Worm (Caenorhabditis elegans) whole organism, L2 larva: ENCODE results near the gene Y38F1A.2.

ENCODE experiments used
- C34F6.9 ChIP-seq: fragments of 150-350 bp; optimal IDR thresholded peaks from 2 replicates; lab custom pipeline; 2014; ENCODE audit warnings: missing biosample characterization, missing genetic modification characterization
- F13H6.1 ChIP-seq: sonication (generic microtip); optimal IDR thresholded peaks from 2 replicates; lab custom pipeline; 2016; ENCODE audit warnings: missing genetic modification characterization, missing compliant biosample characterization
- R02D3.7 ChIP-seq: fragments of 150-350 bp; optimal IDR thresholded peaks from 2 replicates; lab custom pipeline; 2014; ENCODE audit warnings: missing biosample characterization, missing genetic modification characterization
- Y55F3AM.14 ChIP-seq: fragments of 200-800 bp; sonication (Bioruptor generic); optimal IDR thresholded peaks from 2 replicates; lab custom pipeline; 2018; ENCODE audit warnings: mild to moderate bottlenecking, missing genetic modification characterization, missing compliant biosample characterization
- ZK546.5 ChIP-seq: sonication (generic microtip); optimal IDR thresholded peaks from 2 replicates; lab custom pipeline; 2017; ENCODE audit warnings: missing biosample characterization, missing genetic modification characterization
- alr-1 ChIP-seq: fragments of 150-350 bp; optimal IDR thresholded peaks from 2 replicates; lab custom pipeline; 2014; ENCODE audit warnings: missing biosample characterization, missing genetic modification characterization
- aly-2 ChIP-seq: fragments of 150-350 bp; optimal IDR thresholded peaks from 2 replicates; lab custom pipeline; 2014; ENCODE audit warnings: missing biosample characterization, missing genetic modification characterization
- ama-1 ChIP-seq: fragments of 150-350 bp; optimal IDR thresholded peaks from 2 replicates; lab custom pipeline; 2018; ENCODE audit warnings: inconsistent platforms
- blmp-1 ChIP-seq: sonication (generic microtip); optimal IDR thresholded peaks from 2 replicates; lab custom pipeline; 2017; ENCODE audit warnings: missing genetic modification characterization, mild to moderate bottlenecking, missing compliant biosample characterization, antibody characterized with exemption, moderate library complexity; ENCODE audit not compliant: insufficient read depth
- ceh-16 ChIP-seq: fragments of 150-350 bp; optimal IDR thresholded peaks from 2 replicates; lab custom pipeline; 2014; ENCODE audit warnings: missing biosample characterization, missing genetic modification characterization
- ceh-82 ChIP-seq: fragments of 150-350 bp; optimal IDR thresholded peaks from 2 replicates; lab custom pipeline; 2014; ENCODE audit warnings: missing biosample characterization, missing genetic modification characterization
- crh-2 ChIP-seq: sonication (generic microtip); optimal IDR thresholded peaks from 2 replicates; lab custom pipeline; 2017; ENCODE audit warnings: missing biosample characterization, missing genetic modification characterization
- dmd-4 ChIP-seq: sonication (generic microtip); optimal IDR thresholded peaks from 2 replicates; lab custom pipeline; 2017; ENCODE audit warnings: missing biosample characterization, missing genetic modification characterization
- egl-27 ChIP-seq: sonication (generic microtip); optimal IDR thresholded peaks from 3 replicates; lab custom pipeline; 2017; ENCODE audit warnings: missing biosample characterization, missing genetic modification reagents, missing genetic modification characterization
- elt-1 ChIP-seq: fragments of 150-350 bp; optimal IDR thresholded peaks from 2 replicates; lab custom pipeline; 2014; ENCODE audit warnings: missing biosample characterization, missing genetic modification characterization
- elt-3 ChIP-seq: sonication (generic microtip); optimal IDR thresholded peaks from 2 replicates; lab custom pipeline; 2017; ENCODE audit warnings: missing biosample characterization, missing genetic modification characterization
- fos-1 ChIP-seq: fragments of 150-350 bp; optimal IDR thresholded peaks from 2 replicates; lab custom pipeline; 2014; ENCODE audit warnings: missing biosample characterization, missing genetic modification characterization
- gmeb-1 ChIP-seq: fragments of 150-350 bp; optimal IDR thresholded peaks from 2 replicates; lab custom pipeline; 2014; ENCODE audit warnings: missing biosample characterization, missing genetic modification characterization
- lin-11 ChIP-seq: fragments of 150-350 bp; sonication (generic microtip); optimal IDR thresholded peaks from 2 replicates; lab custom pipeline; 2014; ENCODE audit warnings: missing biosample characterization, missing genetic modification characterization, inconsistent platforms, mixed read lengths
- lin-13 ChIP-seq: fragments of 150-350 bp; optimal IDR thresholded peaks from 2 replicates; lab custom pipeline; 2014; ENCODE audit warnings: missing biosample characterization, missing genetic modification reagents, missing genetic modification characterization
- lin-39 ChIP-seq: fragments of 150-350 bp; optimal IDR thresholded peaks from 2 replicates; lab custom pipeline; 2014; ENCODE audit warnings: missing biosample characterization, missing genetic modification reagents, missing genetic modification characterization
- lsy-2 ChIP-seq, 2 experiments: fragments of 150-350 bp in 1 of 2; sonication (generic microtip) in 1 of 2; optimal IDR thresholded peaks; 2 replicates each; lab custom pipeline; 2014 to 2017; ENCODE audit warnings: missing biosample characterization in 2 of 2, missing genetic modification characterization in 2 of 2
- mab-5 ChIP-seq: fragments of 150-350 bp; optimal IDR thresholded peaks from 2 replicates; lab custom pipeline; 2014; ENCODE audit warnings: missing biosample characterization, missing genetic modification characterization
- mbf-1 ChIP-seq: sonication (generic microtip); optimal IDR thresholded peaks from 2 replicates; lab custom pipeline; 2017; ENCODE audit warnings: missing biosample characterization, missing genetic modification characterization
- mdl-1 ChIP-seq, 2 experiments: fragments of 150-350 bp in 1 of 2; sonication (generic microtip) in 1 of 2; optimal IDR thresholded peaks; 2 replicates each; lab custom pipeline; 2017; ENCODE audit warnings: missing biosample characterization in 2 of 2, missing genetic modification characterization in 2 of 2
- nhr-10 ChIP-seq: sonication (generic microtip); optimal IDR thresholded peaks from 2 replicates; lab custom pipeline; 2017; ENCODE audit warnings: missing biosample characterization, missing genetic modification characterization
- nhr-11 ChIP-seq: fragments of 150-350 bp; optimal IDR thresholded peaks from 2 replicates; lab custom pipeline; 2014; ENCODE audit warnings: missing biosample characterization, missing genetic modification characterization
- nhr-12 ChIP-seq: fragments of 150-350 bp; optimal IDR thresholded peaks from 2 replicates; lab custom pipeline; 2014; ENCODE audit warnings: missing biosample characterization, missing genetic modification characterization
- nhr-21 ChIP-seq: fragments of 150-350 bp; optimal IDR thresholded peaks from 2 replicates; lab custom pipeline; 2014; ENCODE audit warnings: missing biosample characterization, missing genetic modification characterization
- nhr-23 ChIP-seq: fragments of 150-350 bp; optimal IDR thresholded peaks from 2 replicates; lab custom pipeline; 2014; ENCODE audit warnings: missing biosample characterization, missing genetic modification reagents, missing genetic modification characterization
- nhr-237 ChIP-seq: fragments of 150-350 bp; optimal IDR thresholded peaks from 2 replicates; lab custom pipeline; 2014; ENCODE audit warnings: missing biosample characterization, missing genetic modification characterization
- nhr-25 ChIP-seq: fragments of 150-350 bp; sonication (generic microtip); optimal IDR thresholded peaks from 3 replicates; lab custom pipeline; 2014; ENCODE audit warnings: missing biosample characterization, missing genetic modification characterization
- nhr-6 ChIP-seq: fragments of 150-350 bp; optimal IDR thresholded peaks from 2 replicates; lab custom pipeline; 2014; ENCODE audit warnings: missing biosample characterization, missing genetic modification characterization
- nhr-77 ChIP-seq: fragments of 150-350 bp; optimal IDR thresholded peaks from 2 replicates; lab custom pipeline; 2014; ENCODE audit warnings: missing biosample characterization, missing genetic modification characterization
- peb-1 ChIP-seq: fragments of 150-350 bp; optimal IDR thresholded peaks from 2 replicates; lab custom pipeline; 2014; ENCODE audit warnings: missing biosample characterization, missing genetic modification characterization
- sem-4 ChIP-seq: fragments of 150-350 bp; optimal IDR thresholded peaks from 2 replicates; lab custom pipeline; 2014; ENCODE audit warnings: missing biosample characterization, missing genetic modification reagents, missing genetic modification characterization
- skn-1 ChIP-seq: sonication (generic microtip); optimal IDR thresholded peaks from 2 replicates; lab custom pipeline; 2017; ENCODE audit warnings: missing biosample characterization, missing genetic modification characterization
- sma-3 ChIP-seq: sonication (generic microtip); optimal IDR thresholded peaks from 2 replicates; lab custom pipeline; 2016; ENCODE audit warnings: missing genetic modification reagents, missing genetic modification characterization, missing compliant biosample characterization
- sma-9 ChIP-seq, 2 experiments: fragments of 150-350 bp in 1 of 2; sonication (generic microtip) in 1 of 2; optimal IDR thresholded peaks; 2 replicates each; lab custom pipeline; 2014 to 2016; ENCODE audit warnings: missing genetic modification characterization in 2 of 2, mild to moderate bottlenecking in 1 of 2, missing biosample characterization in 1 of 2, missing compliant biosample characterization in 1 of 2, missing genetic modification reagents in 1 of 2, moderate library complexity in 1 of 2
- snpc-4 ChIP-seq: fragments of 150-350 bp; optimal IDR thresholded peaks from 2 replicates; lab custom pipeline; 2014; ENCODE audit warnings: missing biosample characterization, missing genetic modification characterization
- unc-39 ChIP-seq: fragments of 150-350 bp; optimal IDR thresholded peaks from 2 replicates; lab custom pipeline; 2014; ENCODE audit warnings: missing biosample characterization, missing genetic modification characterization
- unc-55 ChIP-seq: fragments of 150-350 bp; sonication (generic microtip); optimal IDR thresholded peaks from 3 replicates; lab custom pipeline; 2014; ENCODE audit warnings: missing biosample characterization, missing genetic modification reagents, missing genetic modification characterization
- unc-62 ChIP-seq: fragments of 150-350 bp; optimal IDR thresholded peaks from 2 replicates; lab custom pipeline; 2014; ENCODE audit warnings: missing biosample characterization, missing genetic modification reagents, missing genetic modification characterization
- zag-1 ChIP-seq: fragments of 150-350 bp; optimal IDR thresholded peaks from 2 replicates; lab custom pipeline; 2014; ENCODE audit warnings: missing biosample characterization, missing genetic modification characterization
- ztf-1 ChIP-seq: fragments of 200-800 bp; sonication (Bioruptor generic); conservative IDR thresholded peaks from 2 replicates; pipeline ENCODE4 v1.3.6; 2022; ENCODE audit warnings: missing genetic modification characterization, missing compliant biosample characterization
- ztf-11 ChIP-seq: sonication (generic microtip); optimal IDR thresholded peaks from 2 replicates; lab custom pipeline; 2017; ENCODE audit warnings: missing biosample characterization, missing genetic modification characterization
- ztf-4 ChIP-seq: fragments of 150-350 bp; optimal IDR thresholded peaks from 2 replicates; lab custom pipeline; 2014; ENCODE audit warnings: missing biosample characterization, missing genetic modification characterization

Y38F1A.2 gene

DNA sequence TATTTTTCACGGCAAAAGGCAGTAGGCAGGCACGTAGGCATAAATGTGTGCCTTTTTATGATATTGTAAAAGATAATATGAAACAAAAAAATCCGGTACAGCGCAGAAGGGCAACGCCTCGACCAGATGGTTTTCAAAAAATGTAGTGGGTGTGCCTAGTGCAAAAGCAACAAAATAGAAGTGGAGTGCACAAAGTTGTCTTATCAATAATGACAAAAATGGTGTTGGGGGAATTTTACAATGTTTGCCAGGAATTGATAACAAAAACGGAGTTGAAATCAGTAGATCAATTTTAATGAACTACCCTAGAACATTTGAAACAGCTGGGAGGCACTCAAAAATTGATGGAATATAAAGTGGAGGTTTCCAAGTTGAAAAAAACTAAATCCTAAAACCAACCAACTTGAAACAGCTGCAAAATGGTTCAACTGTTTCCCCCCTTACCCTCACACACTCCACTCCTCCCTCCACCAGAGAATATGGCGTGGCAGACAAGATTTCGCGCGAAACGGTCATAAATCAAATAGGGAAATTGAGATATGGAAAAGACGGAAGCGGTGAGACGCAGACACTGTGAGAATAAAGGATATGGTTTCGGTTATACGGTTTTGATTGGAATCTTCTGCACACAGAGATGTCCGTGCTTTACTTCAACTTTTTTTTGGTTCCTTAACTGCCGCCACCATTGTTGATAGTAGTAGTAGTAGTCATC, 49.6 kb downstream of the Y38F1A.2 start (continued):
- TF ChIP-seq skn-1 (tag; lab: Kevin White, UChicago) (no peak), lin-11 (tag; lab: Kevin White, UChicago) (no peak), nhr-237 (tag; lab: Kevin White, UChicago) (no peak), ceh-16 (tag; lab: Kevin White, UChicago) (peak; percentile 46), ztf-11 (tag; lab: Kevin White, UChicago) (no peak), egl-27 (tag; lab: Kevin White, UChicago) (no peak), nhr-23 (tag; lab: Kevin White, UChicago) (no peak), unc-39 (no peak), crh-2 (peak; percentile 38), F13H6.1 (no peak), sma-9 (GFP tag; optimal IDR thresholded peaks at IDR 0.05; lab: Kevin White, UChicago) (peak; percentile 38), sma-9 (tag; optimal IDR thresholded peaks at IDR 0.05; lab: Kevin White, UChicago) (no peak), nhr-77 (tag; lab: Kevin White, UChicago) (no peak)

- TF ChIP-seq crh-2 (no peak), lin-13 (no peak), sma-9 (GFP tag; optimal IDR thresholded peaks at IDR 0.05; lab: Kevin White, UChicago) (no peak), sma-9 (tag; optimal IDR thresholded peaks at IDR 0.05; lab: Kevin White, UChicago) (no peak)
Observed at ce11 chrII:13004872-13005252, 50.1 kb downstream of the Y38F1A.2 start.

ce11 chrII:13006283-13006682, 51.5 kb downstream of the Y38F1A.2 start:
- TF ChIP-seq egl-27 (tag; lab: Kevin White, UChicago): no peak
- TF ChIP-seq sem-4 (tag; lab: Kevin White, UChicago): no peak
- no peak for TF ChIP-seq aly-2
- TF ChIP-seq elt-1: no peak
- no peak for TF ChIP-seq peb-1 (tag; lab: Kevin White, UChicago)
- TF ChIP-seq mbf-1 (tag; lab: Kevin White, UChicago): no peak
- no peak for TF ChIP-seq zag-1 (tag; lab: Kevin White, UChicago)
- no peak for TF ChIP-seq lin-39 (tag; lab: Kevin White, UChicago)
- TF ChIP-seq sma-3 (GFP tag; lab: Kevin White, UChicago): peak; percentile 23
- no peak for TF ChIP-seq ZK546.5 (tag; lab: Kevin White, UChicago)
- no peak for TF ChIP-seq ztf-11 (tag; lab: Kevin White, UChicago)
- no peak for TF ChIP-seq lin-13
- no peak for TF ChIP-seq elt-3 (tag; lab: Kevin White, UChicago)
- TF ChIP-seq nhr-23 (tag; lab: Kevin White, UChicago): no peak
- TF ChIP-seq nhr-237 (tag; lab: Kevin White, UChicago): no peak
- no peak for TF ChIP-seq ztf-4 (tag; lab: Kevin White, UChicago)
- TF ChIP-seq nhr-6: no peak
- TF ChIP-seq nhr-10: no peak
- no peak for TF ChIP-seq snpc-4 (tag; lab: Kevin White, UChicago)
- TF ChIP-seq fos-1: peak; percentile 17
- TF ChIP-seq crh-2: peak; percentile 74
- TF ChIP-seq blmp-1 (tag; lab: Kevin White, UChicago): peak; percentile 27
- peak; percentile 56 for TF ChIP-seq nhr-21 (tag; lab: Kevin White, UChicago)
- TF ChIP-seq skn-1 (tag; lab: Kevin White, UChicago): no peak
- no peak for TF ChIP-seq unc-55
- peak in 1 of 2 experiments; percentile 36 for TF ChIP-seq lsy-2 (tag; optimal IDR thresholded peaks at IDR 0.05; lab: Kevin White, UChicago)
- no peak for TF ChIP-seq ama-1 (lab: Kevin White, UChicago)
- no peak for TF ChIP-seq ceh-16 (tag; lab: Kevin White, UChicago)
- TF ChIP-seq nhr-12 (tag; lab: Kevin White, UChicago): no peak
- TF ChIP-seq unc-39: no peak
- TF ChIP-seq unc-62: no peak
- no peak for TF ChIP-seq R02D3.7
- no peak for TF ChIP-seq ztf-1 (GFP tag; lab: Robert Waterston, UW)
- TF ChIP-seq C34F6.9 (tag; lab: Kevin White, UChicago): no peak
- no peak for TF ChIP-seq dmd-4 (tag; lab: Kevin White, UChicago)
- no peak for TF ChIP-seq nhr-77 (tag; lab: Kevin White, UChicago)
- no peak for TF ChIP-seq Y55F3AM.14 (GFP tag; lab: Kevin White, UChicago)
- TF ChIP-seq gmeb-1 (tag; lab: Kevin White, UChicago): no peak
- no peak for TF ChIP-seq ceh-82 (tag; lab: Kevin White, UChicago)
- TF ChIP-seq mab-5 (tag; lab: Kevin White, UChicago): no peak
- peak; percentile 82 for TF ChIP-seq sma-9 (GFP tag; optimal IDR thresholded peaks at IDR 0.05; lab: Kevin White, UChicago)
- TF ChIP-seq sma-9 (tag; optimal IDR thresholded peaks at IDR 0.05; lab: Kevin White, UChicago): no peak
- no peak for TF ChIP-seq F13H6.1
- no peak for TF ChIP-seq mdl-1 (tag; optimal IDR thresholded peaks at IDR 0.05; lab: Kevin White, UChicago)
- no peak for TF ChIP-seq nhr-11 (tag; lab: Kevin White, UChicago)
- TF ChIP-seq nhr-25 (tag; lab: Kevin White, UChicago): peak; percentile 26
- no peak for TF ChIP-seq lin-11 (tag; lab: Kevin White, UChicago)
- TF ChIP-seq alr-1 (tag; lab: Kevin White, UChicago): no peak
